Worm (Caenorhabditis elegans) whole organism, mixed stage, embryonic: ENCODE data around the gene acs-18.

Source experiments
- M03D4.4 ChIP-seq: sonication (generic microtip); optimal IDR thresholded peaks from 2 replicates; lab custom pipeline; 2017; ENCODE audit warnings: mild to moderate bottlenecking, missing genetic modification characterization, missing compliant biosample characterization
- blmp-1 ChIP-seq: fragments of 150-350 bp; optimal IDR thresholded peaks from 2 replicates; lab custom pipeline; 2014; ENCODE audit warnings: missing biosample characterization, missing genetic modification characterization
- ceh-39 ChIP-seq: fragments of 150-350 bp; optimal IDR thresholded peaks from 2 replicates; lab custom pipeline; 2014; ENCODE audit warnings: missing biosample characterization, missing genetic modification characterization
- ceh-43 ChIP-seq: fragments of 200-800 bp; sonication (Bioruptor generic); optimal IDR thresholded peaks from 2 replicates; lab custom pipeline; 2018; ENCODE audit warnings: mild to moderate bottlenecking, missing genetic modification characterization, moderate library complexity, missing compliant biosample characterization
- ceh-83 ChIP-seq: fragments of 200-800 bp; sonication (Bioruptor generic); optimal IDR thresholded peaks from 2 replicates; lab custom pipeline; 2018; ENCODE audit warnings: mild to moderate bottlenecking, missing genetic modification characterization, missing compliant biosample characterization
- ces-1 ChIP-seq: fragments of 150-350 bp; optimal IDR thresholded peaks from 2 replicates; lab custom pipeline; 2014; ENCODE audit warnings: missing biosample characterization, missing genetic modification reagents, missing genetic modification characterization
- cnd-1 ChIP-seq: fragments of 200-800 bp; sonication (Bioruptor generic); optimal IDR thresholded peaks from 2 replicates; lab custom pipeline; 2018; ENCODE audit warnings: mild to moderate bottlenecking, missing genetic modification characterization, missing compliant biosample characterization
- elt-3 ChIP-seq: fragments of 150-350 bp; optimal IDR thresholded peaks from 2 replicates; lab custom pipeline; 2014; ENCODE audit warnings: missing biosample characterization, missing genetic modification characterization
- flh-1 ChIP-seq: fragments of 200-800 bp; sonication (Bioruptor generic); optimal IDR thresholded peaks from 2 replicates; lab custom pipeline; 2018; ENCODE audit warnings: mild to moderate bottlenecking, missing genetic modification characterization, moderate library complexity, missing compliant biosample characterization
- ham-2 ChIP-seq: fragments of 200-800 bp; sonication (Bioruptor generic); optimal IDR thresholded peaks from 2 replicates; lab custom pipeline; 2018; ENCODE audit warnings: mild to moderate bottlenecking, missing genetic modification characterization, missing compliant biosample characterization
- hlh-1 ChIP-seq: fragments of 150-350 bp; optimal IDR thresholded peaks from 2 replicates; lab custom pipeline; 2014; ENCODE audit warnings: missing biosample characterization, missing genetic modification reagents, missing genetic modification characterization
- lin-13 ChIP-seq: fragments of 150-350 bp; optimal IDR thresholded peaks from 2 replicates; lab custom pipeline; 2014; ENCODE audit warnings: missing biosample characterization, missing genetic modification characterization
- lin-32 ChIP-seq: fragments of 200-800 bp; sonication (Bioruptor generic); optimal IDR thresholded peaks from 2 replicates; lab custom pipeline; 2018; ENCODE audit warnings: mild to moderate bottlenecking, missing genetic modification characterization, missing compliant biosample characterization
- lsy-2 ChIP-seq: fragments of 150-350 bp; optimal IDR thresholded peaks from 2 replicates; lab custom pipeline; 2014; ENCODE audit warnings: missing biosample characterization, missing genetic modification characterization
- mab-5 ChIP-seq: fragments of 150-350 bp; optimal IDR thresholded peaks from 2 replicates; lab custom pipeline; 2014; ENCODE audit warnings: missing biosample characterization, missing genetic modification characterization
- mls-2 ChIP-seq: sonication (generic microtip); optimal IDR thresholded peaks from 2 replicates; lab custom pipeline; 2016; ENCODE audit warnings: mild to moderate bottlenecking, missing genetic modification characterization, moderate library complexity, missing compliant biosample characterization
- nhr-12 ChIP-seq: fragments of 150-350 bp; optimal IDR thresholded peaks from 2 replicates; lab custom pipeline; 2014; ENCODE audit warnings: missing biosample characterization, missing genetic modification characterization
- nhr-2 ChIP-seq: fragments of 150-350 bp; optimal IDR thresholded peaks from 2 replicates; lab custom pipeline; 2014; ENCODE audit warnings: missing biosample characterization, missing genetic modification characterization
- nhr-237 ChIP-seq: fragments of 150-350 bp; optimal IDR thresholded peaks from 2 replicates; lab custom pipeline; 2014; ENCODE audit warnings: missing biosample characterization, missing genetic modification characterization
- nhr-28 ChIP-seq: fragments of 150-350 bp; optimal IDR thresholded peaks from 2 replicates; lab custom pipeline; 2014; ENCODE audit warnings: missing biosample characterization, missing genetic modification characterization
- nhr-76 ChIP-seq: sonication (generic microtip); optimal IDR thresholded peaks from 2 replicates; lab custom pipeline; 2017; ENCODE audit warnings: missing biosample characterization, missing genetic modification characterization
- pha-4 ChIP-seq: fragments of 150-350 bp; optimal IDR thresholded peaks from 2 replicates; lab custom pipeline; 2018; ENCODE audit warnings: missing biosample characterization, missing genetic modification reagents, missing genetic modification characterization
- sem-2 ChIP-seq: fragments of 200-800 bp; sonication (Bioruptor generic); optimal IDR thresholded peaks from 2 replicates; lab custom pipeline; 2018; ENCODE audit warnings: mild to moderate bottlenecking, missing genetic modification characterization, missing compliant biosample characterization
- snpc-4 ChIP-seq: fragments of 150-350 bp; optimal IDR thresholded peaks from 2 replicates; lab custom pipeline; 2014; ENCODE audit warnings: missing biosample characterization, missing genetic modification characterization
- sptf-1 ChIP-seq: sonication (generic microtip); optimal IDR thresholded peaks from 2 replicates; lab custom pipeline; 2017; ENCODE audit warnings: mild to moderate bottlenecking, missing genetic modification characterization, moderate library complexity, missing compliant biosample characterization
- tbx-8 ChIP-seq: fragments of 200-800 bp; sonication (Bioruptor generic); optimal IDR thresholded peaks from 2 replicates; lab custom pipeline; 2018; ENCODE audit warnings: mild to moderate bottlenecking, missing genetic modification characterization, moderate library complexity, missing compliant biosample characterization
- unc-120 ChIP-seq: sonication (generic microtip); optimal IDR thresholded peaks from 2 replicates; lab custom pipeline; 2017; ENCODE audit warnings: missing genetic modification characterization, missing compliant biosample characterization; ENCODE audit not compliant: poor library complexity, severe bottlenecking
- unc-62 ChIP-seq: fragments of 150-350 bp; optimal IDR thresholded peaks from 2 replicates; lab custom pipeline; 2014; ENCODE audit warnings: missing biosample characterization, missing genetic modification reagents, missing genetic modification characterization
- zip-8 ChIP-seq: fragments of 150-350 bp; optimal IDR thresholded peaks from 2 replicates; lab custom pipeline; 2014; ENCODE audit warnings: missing biosample characterization, missing genetic modification characterization
- ztf-11 ChIP-seq: fragments of 150-350 bp; optimal IDR thresholded peaks from 2 replicates; lab custom pipeline; 2014; ENCODE audit warnings: missing biosample characterization, missing genetic modification characterization

The acs-18 gene

DNA sequence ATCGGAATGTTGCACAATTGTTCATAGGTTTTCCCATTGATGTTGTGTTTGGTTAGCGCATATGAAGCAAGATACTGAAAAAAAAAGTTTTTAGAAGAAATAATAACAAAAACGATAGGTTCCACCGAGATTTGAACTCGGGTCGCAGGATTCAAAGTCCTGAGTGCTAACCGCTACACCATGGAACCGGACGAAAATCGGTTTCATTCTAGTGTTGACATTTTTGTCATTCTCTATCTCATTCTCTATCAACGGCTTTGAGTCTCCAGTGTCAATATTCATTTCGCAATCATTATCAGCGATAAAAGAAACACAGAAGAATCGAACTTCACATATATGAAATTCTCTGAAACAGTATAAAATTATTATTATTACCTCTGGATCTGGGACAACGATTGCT, 2.4 kb downstream of the acs-18 start:
- TF ChIP-seq sem-2 (GFP tag; lab: Kevin White, UChicago), result no peak
- no peak for TF ChIP-seq nhr-12 (tag; lab: Kevin White, UChicago)
- no peak for TF ChIP-seq nhr-28 (tag; lab: Kevin White, UChicago)
- no peak for TF ChIP-seq cnd-1
- no peak for TF ChIP-seq hlh-1 (tag; lab: Kevin White, UChicago)
- TF ChIP-seq nhr-2 (tag; lab: Kevin White, UChicago), result no peak

DNA sequence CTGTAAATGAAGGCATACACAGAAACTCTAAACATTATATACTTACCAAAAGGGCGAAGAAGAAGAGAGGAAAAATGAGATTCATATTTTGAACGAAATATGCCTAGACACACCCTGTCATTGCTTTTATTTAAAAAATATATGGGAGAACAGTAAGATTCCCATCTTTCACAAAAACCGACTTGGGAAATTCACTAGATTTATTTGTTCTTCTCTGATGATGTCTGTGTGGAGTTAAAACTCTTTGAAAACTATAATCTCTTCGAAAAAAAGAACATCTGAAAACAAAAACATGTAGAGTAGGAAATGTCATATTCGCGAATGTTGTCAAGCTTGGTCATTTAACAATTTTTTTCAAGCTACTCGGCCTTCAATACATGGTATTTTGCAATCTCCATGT, 3.1 kb downstream of the acs-18 start, which contains the start of gene R09E10.8:
Gene R09E10.8 (minus strand): TSS at position 101 of the 400 bp plus-strand sequence.
- TF ChIP-seq elt-3 (no peak), sptf-1 (tag; lab: Kevin White, UChicago) (no peak), M03D4.4 (tag; lab: Kevin White, UChicago) (no peak), hlh-1 (tag; lab: Kevin White, UChicago) (no peak), sem-2 (GFP tag; lab: Kevin White, UChicago) (no peak), nhr-12 (tag; lab: Kevin White, UChicago) (no peak), ztf-11 (tag; lab: Kevin White, UChicago) (no peak), ces-1 (GFP tag; lab: Kevin White, UChicago) (no peak)

- TF ChIP-seq elt-3, result no peak
- no peak for TF ChIP-seq nhr-237 (tag; lab: Kevin White, UChicago)
- no peak for TF ChIP-seq ztf-11 (tag; lab: Kevin White, UChicago)
- no peak for TF ChIP-seq ces-1 (GFP tag; lab: Kevin White, UChicago)
- TF ChIP-seq tbx-8, result no peak
- TF ChIP-seq nhr-28 (tag; lab: Kevin White, UChicago), result no peak
- TF ChIP-seq ham-2 (GFP tag; lab: Kevin White, UChicago), result no peak
- TF ChIP-seq zip-8, result no peak
- no peak for TF ChIP-seq mab-5
- no peak for TF ChIP-seq lin-32 (GFP tag; lab: Kevin White, UChicago)
- TF ChIP-seq cnd-1, result no peak
- TF ChIP-seq blmp-1 (tag; lab: Kevin White, UChicago), result no peak
- no peak for TF ChIP-seq unc-62
- no peak for TF ChIP-seq lsy-2
- no peak for TF ChIP-seq flh-1 (GFP tag; lab: Kevin White, UChicago)
- no peak for TF ChIP-seq hlh-1 (tag; lab: Kevin White, UChicago)
- TF ChIP-seq sptf-1 (tag; lab: Kevin White, UChicago), result no peak
Measured at ce11 chrIV:10304383-10304782, 9.1 kb downstream of the acs-18 start.

ce11 chrIV:10302203-10302602, 11.3 kb downstream of the acs-18 start, which contains the start of gene R09E10.5:
Gene R09E10.5 (minus strand): TSS chrIV:10302303.
- no peak for TF ChIP-seq elt-3

DNA sequence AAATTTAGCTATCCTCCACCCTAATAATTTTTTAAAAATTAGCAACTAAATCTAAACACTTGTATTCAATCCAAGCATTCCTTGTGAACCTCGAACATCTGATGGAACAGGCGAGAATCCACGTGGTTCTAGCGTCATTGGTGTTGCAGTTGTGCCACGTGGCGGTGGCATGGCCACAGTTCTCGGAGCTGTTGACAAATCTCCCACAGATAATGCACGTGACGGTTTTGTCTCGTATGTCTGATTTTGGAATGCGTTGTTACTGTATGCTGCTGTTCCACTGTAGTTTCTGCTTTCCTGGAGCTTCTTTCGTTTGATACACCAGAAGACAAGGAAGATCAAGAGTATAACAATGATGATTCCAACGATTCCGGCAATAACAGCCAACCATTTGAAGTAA, 17.4 kb downstream of the acs-18 start:
- no peak for TF ChIP-seq ceh-83 (GFP tag; lab: Kevin White, UChicago)
- TF ChIP-seq ceh-39 (tag; lab: Kevin White, UChicago), result no peak
- no peak for TF ChIP-seq tbx-8
- no peak for TF ChIP-seq ceh-43 (GFP tag; lab: Kevin White, UChicago)
- TF ChIP-seq nhr-76 (tag; lab: Kevin White, UChicago), result no peak
- TF ChIP-seq sem-2 (GFP tag; lab: Kevin White, UChicago), result no peak
- TF ChIP-seq ces-1 (GFP tag; lab: Kevin White, UChicago), result no peak
- TF ChIP-seq nhr-28 (tag; lab: Kevin White, UChicago), result no peak
- TF ChIP-seq unc-120, result no peak
- no peak for TF ChIP-seq elt-3
- no peak for TF ChIP-seq lsy-2
- no peak for TF ChIP-seq nhr-237 (tag; lab: Kevin White, UChicago)
- no peak for TF ChIP-seq ham-2 (GFP tag; lab: Kevin White, UChicago)
- TF ChIP-seq zip-8, result no peak
- TF ChIP-seq hlh-1 (tag; lab: Kevin White, UChicago), result no peak
- TF ChIP-seq sptf-1 (tag; lab: Kevin White, UChicago), result no peak
- no peak for TF ChIP-seq nhr-12 (tag; lab: Kevin White, UChicago)
- no peak for TF ChIP-seq mab-5
- TF ChIP-seq unc-62, result no peak

ce11 chrIV:10295084-10295483, 18.4 kb downstream of the acs-18 start, which contains the start of gene R09E10.13:
Gene R09E10.13 (minus strand): TSS chrIV:10295144.
- TF ChIP-seq snpc-4 (tag; lab: Kevin White, UChicago), result no peak
- no peak for TF ChIP-seq hlh-1 (tag; lab: Kevin White, UChicago)
- no peak for TF ChIP-seq nhr-76 (tag; lab: Kevin White, UChicago)
- no peak for TF ChIP-seq ceh-43 (GFP tag; lab: Kevin White, UChicago)
- no peak for TF ChIP-seq lin-13 (tag; lab: Kevin White, UChicago)
- TF ChIP-seq elt-3, result no peak
- no peak for TF ChIP-seq ceh-83 (GFP tag; lab: Kevin White, UChicago)
- TF ChIP-seq ztf-11 (tag; lab: Kevin White, UChicago), result no peak
- no peak for TF ChIP-seq flh-1 (GFP tag; lab: Kevin White, UChicago)
- no peak for TF ChIP-seq nhr-2 (tag; lab: Kevin White, UChicago)
- no peak for TF ChIP-seq cnd-1
- no peak for TF ChIP-seq mls-2 (tag; lab: Kevin White, UChicago)
- no peak for TF ChIP-seq ces-1 (GFP tag; lab: Kevin White, UChicago)
- TF ChIP-seq nhr-12 (tag; lab: Kevin White, UChicago), result no peak
- TF ChIP-seq unc-120, result no peak
- TF ChIP-seq pha-4 (tag; lab: Kevin White, UChicago), result no peak
- TF ChIP-seq ham-2 (GFP tag; lab: Kevin White, UChicago), result no peak
